Worm (Caenorhabditis elegans) whole organism, L1 larva: Measurements from ENCODE around the gene apn-1.
A peak's percentile ranks its signal among the peaks of the same experiment; 100 is the strongest.

ENCODE experiments used
- C04F5.9 ChIP-seq: sonication (generic microtip); optimal IDR thresholded peaks from 2 replicates; lab custom pipeline; 2016; ENCODE audit warnings: missing genetic modification characterization, missing compliant biosample characterization
- C34B4.2 ChIP-seq: sonication (generic microtip); optimal IDR thresholded peaks from 2 replicates; lab custom pipeline; 2017; ENCODE audit warnings: mild to moderate bottlenecking, missing genetic modification characterization, missing compliant biosample characterization
- F16B12.6 ChIP-seq: fragments of 150-350 bp; optimal IDR thresholded peaks from 2 replicates; lab custom pipeline; 2014; ENCODE audit warnings: missing biosample characterization, missing genetic modification characterization
- Y116A8C.19 ChIP-seq: sonication (generic microtip); optimal IDR thresholded peaks from 2 replicates; lab custom pipeline; 2016; ENCODE audit warnings: missing compliant biosample characterization, missing genetic modification characterization, borderline replicate concordance
- ama-1 ChIP-seq: fragments of 150-350 bp; optimal IDR thresholded peaks from 2 replicates; lab custom pipeline; 2014
- ceh-63 ChIP-seq: fragments of 200-800 bp; sonication (Bioruptor generic); optimal IDR thresholded peaks from 2 replicates; lab custom pipeline; 2018; ENCODE audit warnings: mild to moderate bottlenecking, missing genetic modification characterization, missing compliant biosample characterization
- ceh-8 ChIP-seq: fragments of 200-800 bp; sonication (Bioruptor generic); optimal IDR thresholded peaks from 2 replicates; lab custom pipeline; 2018; ENCODE audit warnings: mild to moderate bottlenecking, missing genetic modification characterization, moderate library complexity, missing compliant biosample characterization
- ceh-82 ChIP-seq, 3 experiments: fragments of 150-350 bp in 1 of 3; sonication (generic microtip) in 2 of 3; optimal IDR thresholded peaks; 2 replicates each; lab custom pipeline; 2014 to 2017; ENCODE audit warnings: missing biosample characterization in 3 of 3, missing genetic modification characterization in 3 of 3
- ceh-88 ChIP-seq: fragments of 200-800 bp; sonication (Bioruptor generic); IDR thresholded peaks from 2 replicates; pipeline ENCODE4 v1.3.6; 2022; ENCODE audit warnings: missing genetic modification characterization, missing compliant biosample characterization
- ceh-90 ChIP-seq: sonication (generic microtip); optimal IDR thresholded peaks from 2 replicates; lab custom pipeline; 2016; ENCODE audit warnings: missing genetic modification characterization, missing compliant biosample characterization
- ces-1 ChIP-seq: fragments of 150-350 bp; optimal IDR thresholded peaks from 2 replicates; lab custom pipeline; 2014; ENCODE audit warnings: missing biosample characterization, missing genetic modification reagents, missing genetic modification characterization
- dpl-1 ChIP-seq, 3 experiments: fragments of 150-350 bp in 2 of 3; sonication (generic microtip) in 1 of 3; optimal IDR thresholded peaks; 2 replicates each; lab custom pipeline; 2014 to 2017; ENCODE audit warnings: missing biosample characterization in 3 of 3, missing genetic modification characterization in 3 of 3, missing genetic modification reagents in 3 of 3
- dsc-1 ChIP-seq: sonication (generic microtip); optimal IDR thresholded peaks from 2 replicates; lab custom pipeline; 2016; ENCODE audit warnings: mild to moderate bottlenecking, missing genetic modification characterization, missing compliant biosample characterization
- efl-1 ChIP-seq, 4 experiments: fragments of 150-350 bp; optimal IDR thresholded peaks in 3 of 4; peaks in 1 of 4; 1 replicate in 1 of 4; 2 replicates in 3 of 4; lab custom pipeline; 2014; ENCODE audit warnings: missing biosample characterization in 2 of 4, missing genetic modification characterization in 2 of 4, missing genetic modification reagents in 2 of 4
- elt-2 ChIP-seq: sonication (generic microtip); optimal IDR thresholded peaks from 2 replicates; lab custom pipeline; 2016; ENCODE audit warnings: missing genetic modification characterization, mild to moderate bottlenecking, inconsistent platforms, missing compliant biosample characterization, missing genetic modification reagents
- elt-3 ChIP-seq, 6 experiments: fragments of 150-350 bp in 1 of 6; sonication (generic microtip); optimal IDR thresholded peaks; 2 replicates each; lab custom pipeline; 2017 to 2018; ENCODE audit warnings: missing biosample characterization in 6 of 6, missing genetic modification characterization in 6 of 6, inconsistent platforms in 1 of 6
- ets-5 ChIP-seq: fragments of 200-800 bp; sonication (Bioruptor generic); IDR thresholded peaks from 2 replicates; pipeline ENCODE4 v1.3.6; 2022; ENCODE audit warnings: missing genetic modification characterization, missing compliant biosample characterization
- fkh-10 ChIP-seq: sonication (generic microtip); optimal IDR thresholded peaks from 2 replicates; lab custom pipeline; 2017; ENCODE audit warnings: missing biosample characterization, missing genetic modification reagents, missing genetic modification characterization
- fkh-8 ChIP-seq: sonication (generic microtip); optimal IDR thresholded peaks from 2 replicates; lab custom pipeline; 2016; ENCODE audit warnings: mild to moderate bottlenecking, missing genetic modification characterization, missing compliant biosample characterization
- fos-1 ChIP-seq: fragments of 150-350 bp; optimal IDR thresholded peaks from 2 replicates; lab custom pipeline; 2014; ENCODE audit warnings: missing biosample characterization, missing genetic modification characterization
- hlh-17 ChIP-seq: fragments of 200-800 bp; sonication (Bioruptor generic); optimal IDR thresholded peaks from 2 replicates; lab custom pipeline; 2018; ENCODE audit warnings: missing genetic modification characterization, mild to moderate bottlenecking, missing compliant biosample characterization, moderate library complexity, borderline replicate concordance
- hpl-2 ChIP-seq: fragments of 150-350 bp; optimal IDR thresholded peaks from 2 replicates; lab custom pipeline; 2014; ENCODE audit warnings: missing biosample characterization, missing genetic modification reagents, missing genetic modification characterization
- irx-1 ChIP-seq: sonication (generic microtip); optimal IDR thresholded peaks from 2 replicates; lab custom pipeline; 2016; ENCODE audit warnings: missing genetic modification characterization, missing compliant biosample characterization
- jun-1 ChIP-seq: fragments of 150-350 bp; optimal IDR thresholded peaks from 2 replicates; lab custom pipeline; 2014; ENCODE audit warnings: missing biosample characterization, missing genetic modification reagents, missing genetic modification characterization
- lin-14 ChIP-seq: fragments of 200-800 bp; sonication (Bioruptor generic); optimal IDR thresholded peaks from 2 replicates; lab custom pipeline; 2018; ENCODE audit warnings: mild to moderate bottlenecking, missing genetic modification characterization, moderate library complexity, missing compliant biosample characterization
- lin-15B ChIP-seq: fragments of 150-350 bp; sonication (generic microtip); optimal IDR thresholded peaks from 3 replicates; lab custom pipeline; 2014; ENCODE audit warnings: missing biosample characterization, missing genetic modification characterization
- lin-35 ChIP-seq, 2 experiments: fragments of 150-350 bp; optimal IDR thresholded peaks; 2 replicates each; lab custom pipeline; 2014; ENCODE audit warnings: missing biosample characterization in 2 of 2, missing genetic modification characterization in 2 of 2, missing genetic modification reagents in 2 of 2
- mab-9 ChIP-seq: fragments of 200-800 bp; sonication (Bioruptor generic); IDR thresholded peaks from 2 replicates; pipeline ENCODE4 v1.3.6; 2022; ENCODE audit warnings: missing genetic modification reagents, missing genetic modification characterization, missing compliant biosample characterization
- mdl-1 ChIP-seq, 2 experiments: fragments of 150-350 bp; optimal IDR thresholded peaks; 2 replicates each; lab custom pipeline; 2014 to 2017; ENCODE audit warnings: missing biosample characterization in 2 of 2, missing genetic modification characterization in 2 of 2, inconsistent platforms in 1 of 2
- mep-1 ChIP-seq: fragments of 150-350 bp; optimal IDR thresholded peaks from 2 replicates; lab custom pipeline; 2014; ENCODE audit warnings: missing biosample characterization, missing genetic modification characterization
- nhr-12 ChIP-seq: sonication (generic microtip); optimal IDR thresholded peaks from 2 replicates; lab custom pipeline; 2017; ENCODE audit warnings: missing biosample characterization, missing genetic modification characterization
- nhr-19 ChIP-seq: fragments of 200-800 bp; sonication (Bioruptor generic); conservative IDR thresholded peaks from 2 replicates; pipeline ENCODE4 v1.3.6; 2022; ENCODE audit warnings: missing genetic modification characterization, missing compliant biosample characterization
- nhr-20 ChIP-seq: sonication (generic microtip); optimal IDR thresholded peaks from 2 replicates; lab custom pipeline; 2016; ENCODE audit warnings: mild to moderate bottlenecking, missing genetic modification characterization, missing compliant biosample characterization
- nhr-28 ChIP-seq: fragments of 150-350 bp; optimal IDR thresholded peaks from 2 replicates; lab custom pipeline; 2014; ENCODE audit warnings: missing biosample characterization, missing genetic modification characterization
- nhr-47 ChIP-seq: sonication (generic microtip); optimal IDR thresholded peaks from 2 replicates; lab custom pipeline; 2016; ENCODE audit warnings: mild to moderate bottlenecking, missing genetic modification characterization, moderate library complexity, missing compliant biosample characterization
- nhr-71 ChIP-seq: sonication (generic microtip); optimal IDR thresholded peaks from 2 replicates; lab custom pipeline; 2016; ENCODE audit warnings: mild to moderate bottlenecking, missing genetic modification characterization, moderate library complexity, missing compliant biosample characterization
- nhr-77 ChIP-seq: fragments of 150-350 bp; optimal IDR thresholded peaks from 2 replicates; lab custom pipeline; 2014; ENCODE audit warnings: missing biosample characterization, missing genetic modification characterization
- nhr-84 ChIP-seq: sonication (generic microtip); optimal IDR thresholded peaks from 2 replicates; lab custom pipeline; 2017; ENCODE audit warnings: missing biosample characterization, missing genetic modification characterization
- nhr-85 ChIP-seq: sonication (generic microtip); peaks from one replicate; lab custom pipeline; 2016; ENCODE audit warnings: missing genetic modification characterization, inconsistent platforms, missing compliant biosample characterization
- pqm-1 ChIP-seq: sonication (generic microtip); optimal IDR thresholded peaks from 3 replicates; lab custom pipeline; 2017; ENCODE audit warnings: missing biosample characterization, missing genetic modification characterization
- rnt-1 ChIP-seq: sonication (generic microtip); optimal IDR thresholded peaks from 2 replicates; lab custom pipeline; 2016; ENCODE audit warnings: mild to moderate bottlenecking, missing genetic modification characterization, moderate library complexity, missing compliant biosample characterization
- skn-1 ChIP-seq: fragments of 150-350 bp; optimal IDR thresholded peaks from 2 replicates; lab custom pipeline; 2014; ENCODE audit warnings: missing biosample characterization, missing genetic modification characterization
- snpc-4 ChIP-seq: fragments of 150-350 bp; optimal IDR thresholded peaks from 2 replicates; lab custom pipeline; 2014; ENCODE audit warnings: missing biosample characterization, missing genetic modification characterization
- snu-23 ChIP-seq: sonication (generic microtip); optimal IDR thresholded peaks from 2 replicates; lab custom pipeline; 2016; ENCODE audit warnings: missing genetic modification characterization, missing compliant biosample characterization
- sptf-1 ChIP-seq: fragments of 150-350 bp; optimal IDR thresholded peaks from 2 replicates; lab custom pipeline; 2014; ENCODE audit warnings: missing biosample characterization, missing genetic modification characterization
- swsn-7 ChIP-seq: sonication (generic microtip); optimal IDR thresholded peaks from 2 replicates; lab custom pipeline; 2016; ENCODE audit warnings: missing genetic modification characterization, missing compliant biosample characterization
- tbx-2 ChIP-seq: sonication (generic microtip); optimal IDR thresholded peaks from 2 replicates; lab custom pipeline; 2016; ENCODE audit warnings: missing genetic modification characterization, missing compliant biosample characterization
- tlp-1 ChIP-seq: fragments of 150-350 bp; optimal IDR thresholded peaks from 2 replicates; lab custom pipeline; 2014; ENCODE audit warnings: missing biosample characterization, missing genetic modification characterization
- unc-86 ChIP-seq: sonication (generic microtip); optimal IDR thresholded peaks from 2 replicates; lab custom pipeline; 2016; ENCODE audit warnings: missing genetic modification characterization, missing compliant biosample characterization
- zag-1 ChIP-seq: fragments of 150-350 bp; optimal IDR thresholded peaks from 2 replicates; lab custom pipeline; 2014; ENCODE audit warnings: missing biosample characterization, missing genetic modification characterization
- zip-4 ChIP-seq: fragments of 200-800 bp; sonication (Bioruptor generic); optimal IDR thresholded peaks from 2 replicates; lab custom pipeline; 2018; ENCODE audit warnings: mild to moderate bottlenecking, missing genetic modification characterization, moderate library complexity, missing compliant biosample characterization
- ztf-11 ChIP-seq, 2 experiments: sonication (generic microtip); optimal IDR thresholded peaks; 2 replicates each; lab custom pipeline; 2016 to 2017; ENCODE audit warnings: missing genetic modification characterization in 2 of 2, missing biosample characterization in 1 of 2, missing compliant biosample characterization in 1 of 2
- ztf-4 ChIP-seq: fragments of 150-350 bp; optimal IDR thresholded peaks from 2 replicates; lab custom pipeline; 2014; ENCODE audit warnings: missing biosample characterization, missing genetic modification characterization

The apn-1 gene

ce11 chrII:8062334-8062791, 15.0 kb downstream of the apn-1 start, which contains the start of gene ufd-2:
TSS of gene ufd-2 (plus strand) at chrII:8062741.
- TF ChIP-seq irx-1 (no peak), efl-1 (optimal IDR thresholded peaks at IDR 0.05; lab: Kevin White, UChicago) (peak; percentile 77 to 81), efl-1 (GFP tag; optimal IDR thresholded peaks at IDR 0.05 in 1 of 2; lab: Kevin White, UChicago) (peak; percentile 70 to 96), ztf-4 (no peak), mdl-1 (tag; optimal IDR thresholded peaks at IDR 0.05; lab: Kevin White, UChicago) (peak in 1 of 2 experiments; percentile 35), dsc-1 (tag; lab: Kevin White, UChicago) (peak; percentile 30), fkh-10 (peak; percentile 16), fos-1 (peak; percentile 17), lin-14 (GFP tag; lab: Kevin White, UChicago) (peak; percentile 80), nhr-12 (tag; lab: Kevin White, UChicago) (no peak), nhr-71 (tag; lab: Kevin White, UChicago) (peak; percentile 74), zip-4 (GFP tag; lab: Kevin White, UChicago) (no peak), rnt-1 (tag; lab: Kevin White, UChicago) (peak; percentile 86), Y116A8C.19 (tag; lab: Kevin White, UChicago) (no peak), ets-5 (GFP tag; lab: Robert Waterston, UW) (no peak), nhr-47 (tag; lab: Kevin White, UChicago) (peak; percentile 64), nhr-19 (peak; percentile 44), ceh-88 (no peak), lin-15B (peak; percentile 90), nhr-77 (peak; percentile 67), mab-9 (no peak), skn-1 (peak; percentile 89), dpl-1 (GFP tag; optimal IDR thresholded peaks at IDR 0.05; lab: Kevin White, UChicago) (peak; percentile 61 to 75 (median 66)), ceh-82 (tag; optimal IDR thresholded peaks at IDR 0.05; lab: Kevin White, UChicago) (peak; percentile 45 to 76 (median 74)), ces-1 (GFP tag; lab: Kevin White, UChicago) (no peak), tbx-2 (no peak), lin-35 (GFP tag; optimal IDR thresholded peaks at IDR 0.05; lab: Kevin White, UChicago) (peak; percentile 72 to 83), zag-1 (peak; percentile 5), unc-86 (tag; lab: Kevin White, UChicago) (peak; percentile 46), ceh-90 (tag; lab: Kevin White, UChicago) (no peak), mep-1 (tag; lab: Kevin White, UChicago) (peak; percentile 70), snu-23 (GFP tag; lab: Kevin White, UChicago) (peak; percentile 65), swsn-7 (tag; lab: Kevin White, UChicago) (peak; percentile 55), C04F5.9 (peak; percentile 11), F16B12.6 (tag; lab: Kevin White, UChicago) (peak; percentile 66), nhr-28 (tag; lab: Kevin White, UChicago) (no peak), ceh-8 (GFP tag; lab: Kevin White, UChicago) (no peak), fkh-8 (tag; lab: Kevin White, UChicago) (peak; percentile 70), elt-3 (tag; optimal IDR thresholded peaks at IDR 0.05; lab: Kevin White, UChicago) (no peak), ama-1 (lab: Kevin White, UChicago) (no peak), sptf-1 (tag; lab: Kevin White, UChicago) (no peak), jun-1 (tag; lab: Kevin White, UChicago) (peak; percentile 50), hlh-17 (no peak), nhr-84 (no peak), elt-2 (tag; lab: Kevin White, UChicago) (peak; percentile 53), C34B4.2 (tag; lab: Kevin White, UChicago) (no peak), snpc-4 (no peak), pqm-1 (tag; lab: Kevin White, UChicago) (no peak), nhr-20 (tag; lab: Kevin White, UChicago) (peak; percentile 70), tlp-1 (tag; lab: Kevin White, UChicago) (peak; percentile 23), ceh-63 (GFP tag; lab: Kevin White, UChicago) (no peak), nhr-85 (peak; percentile 60), ztf-11 (tag; optimal IDR thresholded peaks at IDR 0.05; lab: Kevin White, UChicago) (peak in 1 of 2 experiments; percentile 25), hpl-2 (GFP tag; lab: Kevin White, UChicago) (no peak)
